Fruit fly (Drosophila melanogaster) whole organism, embryonic: ENCODE measurements around the gene CG5262.

Source experiments
- Abd-B ChIP-seq: fragments of 200-800 bp; sonication (Bioruptor generic); optimal IDR thresholded peaks from 2 replicates; lab custom pipeline; 2018; ENCODE audit warnings: missing biosample characterization, mild to moderate bottlenecking, missing genetic modification characterization, moderate library complexity
- Aef1 ChIP-seq: fragments of 200-800 bp; sonication (Bioruptor generic); IDR thresholded peaks from 3 replicates; pipeline ENCODE4 v1.3.6; 2022; ENCODE audit warnings: missing biosample characterization, missing genetic modification characterization
- CG10274 ChIP-seq: fragments of 200-800 bp; sonication (Bioruptor generic); optimal IDR thresholded peaks from 3 replicates; lab custom pipeline; 2017; ENCODE audit warnings: missing biosample characterization, mild to moderate bottlenecking, missing genetic modification characterization
- CG10959 ChIP-seq: fragments of 200-800 bp; sonication (Bioruptor generic); IDR thresholded peaks from 2 replicates; pipeline ENCODE4 v1.3.6; 2022; ENCODE audit warnings: missing biosample characterization, missing genetic modification characterization
- CG14014 ChIP-seq: fragments of 200-800 bp; sonication (Bioruptor generic); IDR thresholded peaks from 2 replicates; pipeline ENCODE4 v1.3.6; 2022; ENCODE audit warnings: missing biosample characterization, missing genetic modification characterization
- CG14667 ChIP-seq: fragments of 200-800 bp; sonication (Bioruptor generic); IDR thresholded peaks from 2 replicates; pipeline ENCODE4 v1.3.6; 2022; ENCODE audit warnings: missing biosample characterization, missing genetic modification characterization
- CG14860 ChIP-seq: fragments of 200-800 bp; sonication (Bioruptor generic); IDR thresholded peaks from 3 replicates; pipeline ENCODE4 v1.3.6; 2022; ENCODE audit warnings: missing biosample characterization, missing genetic modification characterization; ENCODE audit not compliant: partially characterized antibody
- CG15479 ChIP-seq: fragments of 200-800 bp; sonication (Bioruptor generic); optimal IDR thresholded peaks from 3 replicates; lab custom pipeline; 2019; ENCODE audit warnings: missing biosample characterization, mild to moderate bottlenecking, missing genetic modification characterization, moderate library complexity
- CG32767 ChIP-seq: fragments of 200-800 bp; sonication (Bioruptor generic); IDR thresholded peaks from 2 replicates; pipeline ENCODE4 v1.3.6; 2022; ENCODE audit warnings: missing biosample characterization, missing genetic modification characterization
- CG34376 ChIP-seq: fragments of 200-800 bp; sonication (Bioruptor generic); optimal IDR thresholded peaks from 2 replicates; lab custom pipeline; 2018; ENCODE audit warnings: missing biosample characterization, mild to moderate bottlenecking, missing genetic modification characterization
- CG3838 ChIP-seq: fragments of 200-800 bp; sonication (Bioruptor generic); optimal IDR thresholded peaks from 3 replicates; lab custom pipeline; 2016; ENCODE audit warnings: missing biosample characterization, missing genetic modification characterization
- CG6654 ChIP-seq: fragments of 200-800 bp; sonication (Bioruptor generic); optimal IDR thresholded peaks from 2 replicates; lab custom pipeline; 2017; ENCODE audit warnings: missing biosample characterization, mild to moderate bottlenecking, missing genetic modification characterization
- CG7963 ChIP-seq: fragments of 200-800 bp; sonication (Bioruptor generic); IDR thresholded peaks from 3 replicates; pipeline ENCODE4 v1.3.6; 2022; ENCODE audit warnings: missing biosample characterization, missing genetic modification characterization; ENCODE audit not compliant: partially characterized antibody
- CG8478 ChIP-seq: fragments of >200 bp; optimal IDR thresholded peaks from 2 replicates; lab custom pipeline; 2018
- CG8924 ChIP-seq: fragments of 200-800 bp; optimal IDR thresholded peaks from 3 replicates; lab custom pipeline; 2019; ENCODE audit warnings: missing biosample characterization, mild to moderate bottlenecking, missing genetic modification characterization, moderate library complexity
- CG9817 ChIP-seq: fragments of 200-800 bp; sonication (Bioruptor generic); optimal IDR thresholded peaks from 2 replicates; lab custom pipeline; 2018; ENCODE audit warnings: missing biosample characterization, mild to moderate bottlenecking, missing genetic modification characterization, moderate library complexity
- CrebB ChIP-seq: fragments of 200-800 bp; sonication (Bioruptor generic); optimal IDR thresholded peaks from 3 replicates; lab custom pipeline; 2018; ENCODE audit warnings: missing biosample characterization, mild to moderate bottlenecking, missing genetic modification characterization
- Dfd ChIP-seq, 2 experiments: fragments of >200 bp; optimal IDR thresholded peaks; 2 replicates each; lab custom pipeline; 2017; ENCODE audit warnings: missing biosample characterization in 2 of 2, missing genetic modification characterization in 2 of 2
- Dip2 ChIP-seq: fragments of 200-800 bp; sonication (Bioruptor generic); IDR thresholded peaks from 2 replicates; pipeline ENCODE4 v1.3.6; 2022; ENCODE audit warnings: missing biosample characterization, missing genetic modification characterization
- Doc3 ChIP-seq: fragments of 200-800 bp; sonication (Bioruptor generic); IDR thresholded peaks from 3 replicates; pipeline ENCODE4 v1.3.6; 2022; ENCODE audit warnings: missing biosample characterization, missing genetic modification characterization; ENCODE audit not compliant: partially characterized antibody
- Hr51 ChIP-seq, 2 experiments: fragments of 200-800 bp; sonication (Bioruptor generic); optimal IDR thresholded peaks; 2 replicates in 1 of 2; 3 replicates in 1 of 2; lab custom pipeline; 2016 to 2018; ENCODE audit warnings: missing biosample characterization in 2 of 2, missing genetic modification characterization in 2 of 2, mild to moderate bottlenecking in 1 of 2, moderate library complexity in 1 of 2
- MBD-R2 ChIP-seq: fragments of 200-800 bp; sonication (Bioruptor generic); IDR thresholded peaks from 2 replicates; pipeline ENCODE4 v1.3.6; 2022; ENCODE audit warnings: missing biosample characterization, missing genetic modification characterization
- Med ChIP-seq: fragments of 200-800 bp; sonication (Bioruptor generic); peaks from one replicate; lab custom pipeline; 2016; ENCODE audit warnings: missing biosample characterization, missing genetic modification characterization, mild to moderate bottlenecking, inconsistent platforms, moderate library complexity
- Pdp1 ChIP-seq, 2 experiments: fragments of 200-800 bp; sonication (Bioruptor generic); optimal IDR thresholded peaks; 3 replicates each; lab custom pipeline; 2016; ENCODE audit warnings: missing biosample characterization in 2 of 2, missing genetic modification characterization in 2 of 2, mild to moderate bottlenecking in 1 of 2, moderate library complexity in 1 of 2
- Ravus ChIP-seq: fragments of 200-800 bp; sonication (Bioruptor generic); IDR thresholded peaks from 2 replicates; pipeline ENCODE4 v1.3.6; 2022; ENCODE audit warnings: missing biosample characterization, missing genetic modification characterization
- Sry-δ ChIP-seq: fragments of 200-800 bp; sonication (Bioruptor generic); optimal IDR thresholded peaks from 2 replicates; lab custom pipeline; 2016; ENCODE audit warnings: missing biosample characterization, missing genetic modification characterization
- Usf ChIP-seq: fragments of 200-800 bp; sonication (Bioruptor generic); optimal IDR thresholded peaks from 2 replicates; lab custom pipeline; 2017; ENCODE audit warnings: missing genotype, missing biosample characterization, missing genetic modification characterization
- ab ChIP-seq: fragments of 200-800 bp; sonication (Bioruptor generic); optimal IDR thresholded peaks from 2 replicates; lab custom pipeline; 2016; ENCODE audit warnings: missing biosample characterization, missing genetic modification characterization
- aop ChIP-seq: fragments of 200-800 bp; sonication (Bioruptor generic); IDR thresholded peaks from 2 replicates; pipeline ENCODE4 v1.3.6; 2022; ENCODE audit warnings: missing biosample characterization, missing genetic modification characterization
- ato ChIP-seq: fragments of 200-800 bp; sonication (Bioruptor generic); IDR thresholded peaks from 2 replicates; pipeline ENCODE4 v1.3.6; 2022; ENCODE audit warnings: missing biosample characterization, missing genetic modification characterization; ENCODE audit not compliant: partially characterized antibody
- az2 ChIP-seq: fragments of 200-800 bp; sonication (Bioruptor generic); optimal IDR thresholded peaks from 3 replicates; lab custom pipeline; 2016; ENCODE audit warnings: missing biosample characterization, missing genetic modification characterization
- br ChIP-seq: fragments of >200 bp; optimal IDR thresholded peaks from 2 replicates; lab custom pipeline; 2017
- cg ChIP-seq: fragments of 200-800 bp; sonication (Bioruptor generic); optimal IDR thresholded peaks from 3 replicates; lab custom pipeline; 2019; ENCODE audit warnings: missing biosample characterization, mild to moderate bottlenecking, missing genetic modification characterization, moderate library complexity
- chn ChIP-seq: fragments of 200-800 bp; sonication (Bioruptor generic); optimal IDR thresholded peaks from 2 replicates; lab custom pipeline; 2016; ENCODE audit warnings: missing biosample characterization, missing genetic modification characterization
- dan ChIP-seq: fragments of 200-800 bp; sonication (Bioruptor generic); IDR thresholded peaks from 2 replicates; pipeline ENCODE4 v1.3.6; 2022; ENCODE audit warnings: missing biosample characterization, missing genetic modification characterization
- dm ChIP-seq: fragments of 200-800 bp; sonication (Bioruptor generic); optimal IDR thresholded peaks from 3 replicates; lab custom pipeline; 2016; ENCODE audit warnings: missing biosample characterization, missing genetic modification characterization
- ems ChIP-seq: fragments of 200-800 bp; sonication (Bioruptor generic); optimal IDR thresholded peaks from 3 replicates; lab custom pipeline; 2016; ENCODE audit warnings: missing biosample characterization, missing genetic modification characterization
- fu2 ChIP-seq: fragments of 200-800 bp; sonication (Bioruptor generic); optimal IDR thresholded peaks from 2 replicates; lab custom pipeline; 2016; ENCODE audit warnings: missing biosample characterization, missing genetic modification characterization
- h ChIP-seq: fragments of >200 bp; optimal IDR thresholded peaks from 2 replicates; lab custom pipeline; 2017
- nau ChIP-seq: fragments of 200-800 bp; sonication (Bioruptor generic); optimal IDR thresholded peaks from 3 replicates; lab custom pipeline; 2017; ENCODE audit warnings: missing biosample characterization, mild to moderate bottlenecking, missing genetic modification characterization, missing genetic modification reagents
- nerfin-2 ChIP-seq: fragments of 200-800 bp; sonication (Bioruptor generic); IDR thresholded peaks from 2 replicates; pipeline ENCODE4 v1.3.6; 2022; ENCODE audit warnings: missing biosample characterization, missing genetic modification characterization; ENCODE audit not compliant: partially characterized antibody
- ro ChIP-seq: fragments of 200-800 bp; sonication (Bioruptor generic); IDR thresholded peaks from 2 replicates; pipeline ENCODE4 v1.3.6; 2022; ENCODE audit warnings: missing biosample characterization, missing genetic modification characterization
- sens ChIP-seq: fragments of 200-800 bp; sonication (Bioruptor generic); peaks from one replicate; lab custom pipeline; 2016; ENCODE audit warnings: missing biosample characterization, missing genetic modification characterization
- sqz ChIP-seq: fragments of 200-800 bp; sonication (Bioruptor generic); optimal IDR thresholded peaks from 3 replicates; lab custom pipeline; 2018; ENCODE audit warnings: missing biosample characterization, mild to moderate bottlenecking, missing genetic modification characterization
- vnd ChIP-seq: fragments of 200-800 bp; sonication (Bioruptor generic); IDR thresholded peaks from 3 replicates; pipeline ENCODE4 v1.3.6; 2022; ENCODE audit warnings: missing biosample characterization, missing genetic modification characterization; ENCODE audit not compliant: partially characterized antibody
- yki ChIP-seq: fragments of >200 bp; optimal IDR thresholded peaks from 3 replicates; lab custom pipeline; 2018
- zfh2 ChIP-seq: fragments of 200-800 bp; sonication (Bioruptor generic); optimal IDR thresholded peaks from 2 replicates; lab custom pipeline; 2016; ENCODE audit warnings: missing biosample characterization, missing genetic modification characterization

CG5262 gene

DNA sequence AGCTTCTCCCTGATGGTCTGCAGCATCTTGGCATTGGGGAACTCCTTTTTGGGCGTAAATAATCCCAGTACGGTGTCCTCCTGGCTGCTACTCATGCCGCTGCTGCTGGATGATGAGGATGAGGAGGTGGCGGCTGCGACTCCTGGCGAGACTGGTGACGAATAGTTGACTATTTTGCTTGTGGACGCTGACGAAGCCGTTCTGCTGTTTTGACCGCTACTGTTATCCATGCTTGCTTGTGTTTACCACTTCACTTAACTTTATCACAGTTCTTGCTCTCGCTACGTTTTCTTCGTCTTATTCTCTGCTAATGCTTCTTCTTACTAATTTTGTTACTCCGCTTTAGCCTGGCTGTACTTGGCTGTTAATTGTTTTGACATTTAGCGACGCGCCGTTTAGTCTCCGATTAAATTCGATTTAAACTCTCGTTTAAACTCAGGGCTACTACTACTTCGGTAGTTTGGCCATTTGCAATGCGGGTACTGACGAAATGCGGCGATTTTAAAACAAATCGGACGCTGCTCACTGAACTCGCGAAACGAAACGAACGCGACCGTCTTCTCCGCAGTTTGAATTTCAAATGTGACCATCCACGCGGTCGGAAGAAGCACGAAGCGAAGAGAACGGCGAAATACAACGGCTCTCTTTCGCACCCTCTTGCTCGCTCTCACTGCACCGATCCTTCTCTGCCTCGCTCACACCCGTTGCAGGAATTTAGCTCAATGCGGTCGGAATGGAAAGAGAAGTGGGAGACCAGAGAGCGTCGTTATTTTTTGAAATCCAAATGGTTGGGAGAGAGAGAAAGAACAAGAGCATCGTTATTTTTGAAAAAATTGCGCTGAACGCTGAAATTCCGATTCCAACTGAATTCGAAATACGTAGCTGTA is 29.0 kb downstream of the CG5262 start, which contains the start of gene trbl (continued):
- TF ChIP-seq CG9817, result no peak
- TF ChIP-seq cg (GFP tag; lab: Kevin White, UChicago), result peak; percentile 38
- no peak for TF ChIP-seq zfh2 (GFP tag; lab: Kevin White, UChicago)
- TF ChIP-seq nerfin-2 (GFP tag; lab: Robert Waterston, UW), result peak; percentile 75; the same call in 1 of the 2 replicates
- peak; percentile 70; the same call in 1 of the 2 replicates for TF ChIP-seq ato (GFP tag; lab: Robert Waterston, UW)
- no peak for TF ChIP-seq az2 (GFP tag; lab: Kevin White, UChicago)
- TF ChIP-seq dan (GFP tag; lab: Robert Waterston, UW), result no peak
- TF ChIP-seq Aef1 (GFP tag; lab: Robert Waterston, UW), result no peak
- TF ChIP-seq Usf (GFP tag; lab: Kevin White, UChicago), result no peak
- TF ChIP-seq chn (GFP tag; lab: Kevin White, UChicago), result no peak
- TF ChIP-seq CG6654 (GFP tag; lab: Kevin White, UChicago), result no peak
- no peak for TF ChIP-seq sqz (GFP tag; lab: Kevin White, UChicago)
- peak; percentile 68 for TF ChIP-seq nau (GFP tag; lab: Kevin White, UChicago)
- TF ChIP-seq fu2 (GFP tag; lab: Kevin White, UChicago), result no peak
- no peak for TF ChIP-seq CG10959 (GFP tag; lab: Robert Waterston, UW)
- TF ChIP-seq Dfd (GFP tag; optimal IDR thresholded peaks at IDR 0.05; lab: Kevin White, UChicago), result no peak
- peak; percentile 92 for TF ChIP-seq yki (lab: Kevin White, UChicago)
- TF ChIP-seq CG34376 (GFP tag; lab: Kevin White, UChicago), result peak; percentile 68
- peak; percentile 75 for TF ChIP-seq CG15479 (GFP tag; lab: Kevin White, UChicago)

DNA sequence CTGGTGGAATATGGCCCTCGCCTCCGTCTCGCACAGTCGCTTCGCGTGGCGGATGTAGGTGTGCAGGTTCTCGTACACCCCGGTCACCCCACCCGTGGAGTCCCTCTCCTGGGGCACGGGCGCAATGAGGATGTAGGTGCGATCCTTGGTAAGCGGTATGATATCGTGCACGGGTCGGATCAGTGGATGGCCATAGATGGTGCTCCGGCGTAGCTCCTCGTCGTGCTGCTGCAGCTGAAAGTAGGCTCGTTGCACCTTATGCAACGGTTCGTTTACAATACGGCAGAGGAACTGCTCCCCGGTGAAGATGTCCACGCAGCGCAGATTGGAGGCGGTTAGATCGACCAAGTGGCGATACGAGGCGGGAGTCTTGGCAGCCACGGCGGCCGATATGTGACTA is 29.8 kb downstream of the CG5262 start:
- TF ChIP-seq ro (GFP tag; lab: Robert Waterston, UW) (no peak), CG14014 (GFP tag; lab: Robert Waterston, UW) (no peak), sens (GFP tag; lab: Kevin White, UChicago) (peak; percentile 82), Sry-δ (GFP tag; lab: Kevin White, UChicago) (no peak), Med (GFP tag; lab: Kevin White, UChicago) (peak; percentile 17), Pdp1 (GFP tag; optimal IDR thresholded peaks at IDR 0.05; lab: Kevin White, UChicago) (peak in 1 of 2 experiments; percentile 10), Hr51 (GFP tag; optimal IDR thresholded peaks at IDR 0.05; lab: Kevin White, UChicago) (peak in 1 of 2 experiments; percentile 5), vnd (GFP tag; lab: Robert Waterston, UW) (no peak)

- TF ChIP-seq CrebB (tag; lab: Kevin White, UChicago) (peak; percentile 77), MBD-R2 (GFP tag; lab: Robert Waterston, UW) (peak; percentile 60; the same call in 1 of the 2 replicates), ems (GFP tag; lab: Kevin White, UChicago) (peak; percentile 75), Dip2 (GFP tag; lab: Robert Waterston, UW) (no peak), dm (GFP tag; lab: Kevin White, UChicago) (peak; percentile 66), CG3838 (GFP tag; lab: Kevin White, UChicago) (peak; percentile 48), CG7963 (GFP tag; lab: Robert Waterston, UW) (no peak), ab (GFP tag; lab: Kevin White, UChicago) (peak; percentile 82), CG10274 (GFP tag; lab: Kevin White, UChicago) (peak; percentile 49), CG8478 (lab: Kevin White, UChicago) (no peak), Ravus (GFP tag; lab: Robert Waterston, UW) (peak; percentile 20), h (lab: Kevin White, UChicago) (no peak), CG14667 (peak; percentile 74), CG32767 (GFP tag; lab: Robert Waterston, UW) (peak; percentile 77), Doc3 (GFP tag; lab: Robert Waterston, UW) (no peak), CG8924 (tag; lab: Kevin White, UChicago) (peak; percentile 93), CG14860 (GFP tag; lab: Robert Waterston, UW) (no peak), Abd-B (peak; percentile 84), br (lab: Kevin White, UChicago) (no peak), aop (GFP tag; lab: Robert Waterston, UW) (no peak; the same call in 1 of the 2 replicates)
Observed at dm6 chr3L:20399550-20400109, 30.6 kb downstream of the CG5262 start.
